Fruit fly (Drosophila melanogaster) whole organism, wandering third instar larva: ENCODE measurements around the gene sNPF.

ENCODE experiments used
- HLH106 ChIP-seq: fragments of 200-800 bp; optimal IDR thresholded peaks from 3 replicates; lab custom pipeline; 2019; ENCODE audit warnings: missing biosample characterization, mild to moderate bottlenecking, missing genetic modification characterization, moderate library complexity
- Hr78 ChIP-seq: fragments of >200 bp; optimal IDR thresholded peaks from 2 replicates; lab custom pipeline; 2017; ENCODE audit warnings: missing biosample characterization, missing genetic modification characterization
- N ChIP-seq: fragments of >200 bp; optimal IDR thresholded peaks from 2 replicates; lab custom pipeline; 2018; ENCODE audit warnings: missing biosample characterization, missing external identifiers, missing genetic modification characterization
- Vsx2 ChIP-seq: fragments of 200-300, 225-300 bp; sonication (Bioruptor generic); optimal IDR thresholded peaks from 2 replicates; lab custom pipeline; 2018; ENCODE audit warnings: missing biosample characterization, missing genetic modification characterization; ENCODE audit not compliant: partially characterized antibody
- jim ChIP-seq: fragments of 175-275, 200-325 bp; sonication (Bioruptor generic); optimal IDR thresholded peaks from 2 replicates; lab custom pipeline; 2016; ENCODE audit warnings: missing biosample characterization, mild to moderate bottlenecking, missing genetic modification characterization

DNA sequence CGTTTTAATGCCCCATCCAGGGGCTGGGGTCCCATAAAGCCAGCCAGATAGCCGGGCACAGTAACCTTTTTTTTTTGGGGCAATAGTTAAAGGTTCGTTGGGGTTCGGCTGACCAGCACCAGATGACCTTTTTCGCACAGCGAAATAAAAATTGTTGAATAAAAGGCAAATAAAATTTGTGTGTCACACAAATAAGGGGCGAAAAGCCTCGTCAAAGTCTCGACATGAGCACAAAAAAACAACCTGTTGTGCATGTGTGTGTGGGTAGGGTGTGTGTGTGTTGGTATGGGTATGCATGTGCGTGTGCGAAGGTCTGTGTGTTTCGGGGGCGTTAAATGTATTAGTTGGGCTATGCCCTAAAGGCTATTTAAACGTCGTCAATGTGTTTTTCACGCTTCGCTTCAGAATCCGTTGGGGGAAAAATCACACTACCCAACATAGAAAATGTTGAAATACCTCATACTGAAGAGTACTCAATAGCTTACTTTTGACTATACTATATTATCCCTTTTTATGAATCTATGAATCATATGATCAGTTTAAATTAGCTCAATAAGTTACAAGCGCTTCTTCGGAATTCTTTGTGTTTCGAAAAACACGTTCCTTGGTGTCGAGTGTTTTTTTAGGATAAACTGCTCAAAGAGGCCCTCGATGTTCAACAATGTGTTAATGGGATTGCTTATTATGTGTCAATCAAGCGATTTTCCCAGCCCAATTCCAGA is 23.6 kb downstream of the sNPF start:
- TF ChIP-seq Vsx2 (GFP tag; lab: Kevin White, UChicago) (no peak), Hr78 (GFP tag; lab: Kevin White, UChicago) (no peak), jim (no peak), HLH106 (tag; lab: Kevin White, UChicago) (no peak), N (GFP tag; lab: Kevin White, UChicago) (no peak)
